Fruit fly (Drosophila melanogaster) whole organism, embryonic: ENCODE results near the gene bnl.

Source experiments
- CG10431 ChIP-seq: fragments of 200-800 bp; sonication (Bioruptor generic); optimal IDR thresholded peaks from 3 replicates; lab custom pipeline; 2018; ENCODE audit warnings: missing biosample characterization, mild to moderate bottlenecking, missing genetic modification characterization
- CG11723 ChIP-seq: fragments of 200-800 bp; sonication (Bioruptor generic); optimal IDR thresholded peaks from 2 replicates; lab custom pipeline; 2017; ENCODE audit warnings: missing biosample characterization, mild to moderate bottlenecking, missing genetic modification characterization
- CG12071 ChIP-seq: fragments of 200-800 bp; sonication (Bioruptor generic); optimal IDR thresholded peaks from 3 replicates; lab custom pipeline; 2018; ENCODE audit warnings: missing biosample characterization, mild to moderate bottlenecking, missing genetic modification characterization
- CG15269 ChIP-seq: fragments of 200-800 bp; sonication (Bioruptor generic); optimal IDR thresholded peaks from 2 replicates; lab custom pipeline; 2018; ENCODE audit warnings: missing biosample characterization, mild to moderate bottlenecking, missing genetic modification characterization, moderate library complexity
- CG17912 ChIP-seq: fragments of 200-800 bp; sonication (Bioruptor generic); optimal IDR thresholded peaks from 2 replicates; lab custom pipeline; 2018; ENCODE audit warnings: missing biosample characterization, mild to moderate bottlenecking, missing genetic modification characterization
- CG3163 ChIP-seq: fragments of 200-800 bp; sonication (Bioruptor generic); optimal IDR thresholded peaks from 3 replicates; lab custom pipeline; 2016; ENCODE audit warnings: missing biosample characterization, missing genetic modification characterization
- CG32767 ChIP-seq: fragments of 200-800 bp; sonication (Bioruptor generic); IDR thresholded peaks from 2 replicates; pipeline ENCODE4 v1.3.6; 2022; ENCODE audit warnings: missing biosample characterization, missing genetic modification characterization
- CG3847 ChIP-seq: fragments of 200-800 bp; sonication (Bioruptor generic); IDR thresholded peaks from 2 replicates; pipeline ENCODE4 v1.3.6; 2022; ENCODE audit warnings: missing biosample characterization, missing genetic modification characterization
- CG42726 ChIP-seq: fragments of 200-800 bp; sonication (Bioruptor generic); IDR thresholded peaks from 2 replicates; pipeline ENCODE4 v1.3.6; 2022; ENCODE audit warnings: missing biosample characterization, missing genetic modification characterization; ENCODE audit not compliant: partially characterized antibody
- CG4282 ChIP-seq: fragments of 200-800 bp; sonication (Bioruptor generic); optimal IDR thresholded peaks from 2 replicates; lab custom pipeline; 2016; ENCODE audit warnings: missing biosample characterization, missing genetic modification characterization
- CG4707 ChIP-seq: fragments of 200-800 bp; sonication (Bioruptor generic); optimal IDR thresholded peaks from 2 replicates; lab custom pipeline; 2018; ENCODE audit warnings: missing biosample characterization, mild to moderate bottlenecking, missing genetic modification characterization, moderate library complexity
- CG5953 ChIP-seq: fragments of 200-800 bp; sonication (Bioruptor generic); IDR thresholded peaks from 2 replicates; pipeline ENCODE4 v1.3.6; 2022; ENCODE audit warnings: missing biosample characterization, missing genetic modification characterization
- CG8290 ChIP-seq, 3 experiments: fragments of 200-800 bp; sonication (Bioruptor generic); optimal IDR thresholded peaks; 2 replicates each; lab custom pipeline; 2016 to 2019; ENCODE audit warnings: missing biosample characterization in 3 of 3, missing genetic modification characterization in 3 of 3, mild to moderate bottlenecking in 2 of 3, moderate library complexity in 1 of 3
- CHES-1-like ChIP-seq: fragments of 200-800 bp; sonication (Bioruptor generic); optimal IDR thresholded peaks from 2 replicates; lab custom pipeline; 2016; ENCODE audit warnings: missing biosample characterization, missing genetic modification characterization
- D19B ChIP-seq: fragments of 200-800 bp; sonication (Bioruptor generic); optimal IDR thresholded peaks from 2 replicates; lab custom pipeline; 2017; ENCODE audit warnings: missing biosample characterization, mild to moderate bottlenecking, missing genetic modification characterization
- Deaf1 ChIP-seq: fragments of 200-800 bp; optimal IDR thresholded peaks from 3 replicates; lab custom pipeline; 2019; ENCODE audit warnings: missing biosample characterization, mild to moderate bottlenecking, missing genetic modification characterization, moderate library complexity
- Doc3 ChIP-seq: fragments of 200-800 bp; sonication (Bioruptor generic); IDR thresholded peaks from 3 replicates; pipeline ENCODE4 v1.3.6; 2022; ENCODE audit warnings: missing biosample characterization, missing genetic modification characterization; ENCODE audit not compliant: partially characterized antibody
- GATAe ChIP-seq: fragments of 200-800 bp; sonication (Bioruptor generic); conservative IDR thresholded peaks from 2 replicates; pipeline ENCODE4 v1.3.6; 2022; ENCODE audit warnings: missing biosample characterization, missing genetic modification characterization
- HLH4C ChIP-seq: fragments of 200-800 bp; sonication (Bioruptor generic); IDR thresholded peaks from 3 replicates; pipeline ENCODE4 v1.3.6; 2022; ENCODE audit warnings: missing biosample characterization, missing genetic modification characterization; ENCODE audit not compliant: partially characterized antibody
- Max ChIP-seq: fragments of 200-800 bp; sonication (Bioruptor generic); optimal IDR thresholded peaks from 2 replicates; lab custom pipeline; 2016; ENCODE audit warnings: missing biosample characterization, mild to moderate bottlenecking, missing genetic modification characterization
- Med ChIP-seq: fragments of 200-800 bp; sonication (Bioruptor generic); peaks from one replicate; lab custom pipeline; 2016; ENCODE audit warnings: missing biosample characterization, missing genetic modification characterization, mild to moderate bottlenecking, inconsistent platforms, moderate library complexity
- Nf-YB ChIP-seq: fragments of 200-800 bp; sonication (Bioruptor generic); optimal IDR thresholded peaks from 3 replicates; lab custom pipeline; 2019; ENCODE audit warnings: missing biosample characterization, mild to moderate bottlenecking, missing genetic modification characterization, moderate library complexity
- Oaz ChIP-seq: fragments of 200-800 bp; sonication (Bioruptor generic); IDR thresholded peaks from 2 replicates; pipeline ENCODE4 v1.3.6; 2022; ENCODE audit warnings: missing biosample characterization, missing genetic modification characterization
- Rfx ChIP-seq: fragments of 200-800 bp; sonication (Bioruptor generic); IDR thresholded peaks from 2 replicates; pipeline ENCODE4 v1.3.6; 2022; ENCODE audit warnings: missing biosample characterization, missing genetic modification characterization
- Six4 ChIP-seq: fragments of 200-800 bp; sonication (Bioruptor generic); optimal IDR thresholded peaks from 2 replicates; lab custom pipeline; 2016; ENCODE audit warnings: missing biosample characterization, missing genetic modification characterization
- Tbp ChIP-seq: fragments of >200 bp; optimal IDR thresholded peaks from 2 replicates; lab custom pipeline; 2018; ENCODE audit warnings: missing biosample characterization, missing genetic modification characterization
- Trl ChIP-seq, 3 experiments: fragments of >200 bp in 2 of 3; fragments of 200-800 bp in 1 of 3; sonication (Bioruptor generic) in 1 of 3; optimal IDR thresholded peaks; 2 replicates in 1 of 3; 3 replicates in 2 of 3; lab custom pipeline; 2016 to 2017; ENCODE audit warnings: missing biosample characterization in 1 of 3, missing genetic modification characterization in 1 of 3
- Xrp1 ChIP-seq: fragments of 200-800 bp; sonication (Bioruptor generic); IDR thresholded peaks from 2 replicates; pipeline ENCODE4 v1.3.6; 2022; ENCODE audit warnings: missing biosample characterization, missing genetic modification characterization
- ab ChIP-seq: fragments of 200-800 bp; sonication (Bioruptor generic); optimal IDR thresholded peaks from 2 replicates; lab custom pipeline; 2016; ENCODE audit warnings: missing biosample characterization, missing genetic modification characterization
- ara ChIP-seq: fragments of 200-800 bp; sonication (Bioruptor generic); IDR thresholded peaks from 2 replicates; pipeline ENCODE4 v1.3.6; 2022; ENCODE audit warnings: missing biosample characterization, missing genetic modification characterization
- ase ChIP-seq: fragments of 200-800 bp; sonication (Bioruptor generic); IDR thresholded peaks from 3 replicates; pipeline ENCODE4 v1.3.6; 2022; ENCODE audit warnings: missing biosample characterization, missing genetic modification characterization
- ash1 ChIP-seq: fragments of 200-800 bp; sonication (Bioruptor generic); optimal IDR thresholded peaks from 2 replicates; lab custom pipeline; 2018; ENCODE audit warnings: missing biosample characterization, mild to moderate bottlenecking, missing genetic modification characterization
- bigmax ChIP-seq: fragments of 200-800 bp; sonication (Bioruptor generic); optimal IDR thresholded peaks from 2 replicates; lab custom pipeline; 2018; ENCODE audit warnings: missing biosample characterization, mild to moderate bottlenecking, missing genetic modification characterization
- cad ChIP-seq: fragments of >200 bp; optimal IDR thresholded peaks from 2 replicates; lab custom pipeline; 2017; ENCODE audit warnings: missing biosample characterization, missing genetic modification characterization
- ems ChIP-seq: fragments of 200-800 bp; sonication (Bioruptor generic); optimal IDR thresholded peaks from 3 replicates; lab custom pipeline; 2016; ENCODE audit warnings: missing biosample characterization, missing genetic modification characterization
- eve ChIP-seq, 2 experiments: fragments of >200 bp; optimal IDR thresholded peaks; 2 replicates each; lab custom pipeline; 2017; ENCODE audit warnings: missing biosample characterization in 2 of 2, missing genetic modification characterization in 2 of 2
- fd3F ChIP-seq: fragments of 200-800 bp; sonication (Bioruptor generic); optimal IDR thresholded peaks from 2 replicates; lab custom pipeline; 2018; ENCODE audit warnings: missing biosample characterization, mild to moderate bottlenecking, missing genetic modification characterization, moderate library complexity
- gfzf ChIP-seq: fragments of 200-800 bp; sonication (Bioruptor generic); optimal IDR thresholded peaks from 2 replicates; lab custom pipeline; 2016; ENCODE audit warnings: missing biosample characterization, mild to moderate bottlenecking, missing genetic modification characterization, moderate library complexity
- jumu ChIP-seq: fragments of 200-800 bp; sonication (Bioruptor generic); optimal IDR thresholded peaks from 3 replicates; lab custom pipeline; 2016; ENCODE audit warnings: missing biosample characterization, missing genetic modification characterization
- luna ChIP-seq: fragments of 200-800 bp; sonication (Bioruptor generic); optimal IDR thresholded peaks from 2 replicates; lab custom pipeline; 2016; ENCODE audit warnings: missing biosample characterization, missing genetic modification characterization
- pan ChIP-seq, 4 experiments: fragments of >200 bp in 3 of 4; fragments of 200-800 bp in 1 of 4; sonication (Bioruptor generic) in 1 of 4; optimal IDR thresholded peaks in 3 of 4; IDR thresholded peaks in 1 of 4; 2 replicates each; pipeline versions ENCODE4 v1.3.6 to Lab custom; 2017 to 2022; ENCODE audit warnings: missing biosample characterization in 2 of 4, missing genetic modification characterization in 2 of 4, mixed read lengths in 1 of 4
- shn ChIP-seq: fragments of 200-800 bp; sonication (Bioruptor generic); optimal IDR thresholded peaks from 3 replicates; lab custom pipeline; 2016; ENCODE audit warnings: missing biosample characterization, missing genetic modification characterization
- tll ChIP-seq, 2 experiments: fragments of 200-800 bp in 1 of 2; fragments of >200 bp in 1 of 2; sonication (Bioruptor generic) in 1 of 2; optimal IDR thresholded peaks; 2 replicates each; lab custom pipeline; 2017 to 2019; ENCODE audit warnings: missing biosample characterization in 2 of 2, missing genetic modification characterization in 2 of 2, mild to moderate bottlenecking in 1 of 2, moderate library complexity in 1 of 2
- toy ChIP-seq: fragments of 200-800 bp; sonication (Bioruptor generic); IDR thresholded peaks from 2 replicates; pipeline ENCODE4 v1.3.6; 2022; ENCODE audit warnings: missing biosample characterization, missing genetic modification characterization
- trh ChIP-seq: fragments of 200-800 bp; sonication (Bioruptor generic); optimal IDR thresholded peaks from 2 replicates; lab custom pipeline; 2016; ENCODE audit warnings: missing biosample characterization, missing genetic modification characterization
- ttk ChIP-seq: fragments of 200-800 bp; sonication (Bioruptor generic); IDR thresholded peaks from 2 replicates; pipeline ENCODE4 v2.1.2; 2022; ENCODE audit warnings: missing biosample characterization, missing genetic modification characterization
- tx ChIP-seq: fragments of 200-800 bp; sonication (Bioruptor generic); optimal IDR thresholded peaks from 2 replicates; lab custom pipeline; 2016; ENCODE audit warnings: missing biosample characterization, missing genetic modification characterization
- yki ChIP-seq: fragments of >200 bp; optimal IDR thresholded peaks from 3 replicates; lab custom pipeline; 2018
- z ChIP-seq: fragments of 200-800 bp; sonication (Bioruptor generic); IDR thresholded peaks from 3 replicates; pipeline ENCODE4 v1.3.6; 2022; ENCODE audit warnings: missing biosample characterization, missing genetic modification characterization

Gene bnl

DNA sequence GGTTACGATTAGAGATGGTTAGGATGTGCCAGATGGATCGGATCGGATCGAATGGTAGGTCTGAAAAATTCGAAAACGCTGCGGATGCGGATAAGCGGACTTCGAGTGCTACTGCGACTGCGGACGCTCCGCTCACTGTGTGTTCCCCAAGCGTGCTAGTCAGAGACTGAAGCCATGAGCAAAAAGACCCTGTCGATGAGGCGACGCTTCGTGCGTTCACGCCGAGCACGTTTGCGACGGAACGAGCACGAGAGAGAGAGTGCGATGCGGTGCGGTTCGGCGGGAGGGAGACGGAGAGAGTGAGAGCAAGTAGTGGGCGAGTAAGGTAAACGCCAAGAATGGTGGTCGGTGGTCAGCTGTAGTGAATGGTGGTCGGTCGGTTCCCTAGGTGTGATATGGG, at the start of gene bnl (continued):
- no peak for TF ChIP-seq fd3F (GFP tag; lab: Kevin White, UChicago)
- TF ChIP-seq ttk (GFP tag; lab: Robert Waterston, UW) = no peak
- TF ChIP-seq Xrp1 (GFP tag; lab: Robert Waterston, UW) = peak; percentile 33; the same call in 1 of the 2 replicates
- TF ChIP-seq eve (GFP tag; optimal IDR thresholded peaks at IDR 0.05; lab: Kevin White, UChicago) = no peak
- no peak for TF ChIP-seq Tbp (GFP tag; lab: Kevin White, UChicago)
- no peak; the same call in 1 of the 2 replicates for TF ChIP-seq CG5953 (GFP tag; lab: Robert Waterston, UW)
- TF ChIP-seq Six4 = no peak
- TF ChIP-seq tll (GFP tag; optimal IDR thresholded peaks at IDR 0.05; lab: Kevin White, UChicago) = peak in 1 of 2 experiments; percentile 24
- TF ChIP-seq ab = no peak
- TF ChIP-seq CG3847 (GFP tag; lab: Robert Waterston, UW) = peak; percentile 28; the same call in 1 of the 2 replicates
- 0 out of 2 replicates have a peak, but pooled peaks have one; percentile 28 for TF ChIP-seq Oaz (GFP tag; lab: Robert Waterston, UW)
- TF ChIP-seq pan (optimal IDR thresholded peaks at IDR 0.05; lab: Kevin White, UChicago) = no peak
- TF ChIP-seq pan (GFP tag; optimal IDR thresholded peaks at IDR 0.05 in 1 of 2, IDR thresholded peaks at IDR 0.05 in 1 of 2) = no peak
- TF ChIP-seq ara (GFP tag; lab: Robert Waterston, UW) = peak; percentile 58; the same call in 1 of the 2 replicates
- no peak for TF ChIP-seq cad (GFP tag; lab: Kevin White, UChicago)
- peak; percentile 66; the same call in 1 of the 2 replicates for TF ChIP-seq CG32767 (GFP tag; lab: Robert Waterston, UW)
- TF ChIP-seq shn (GFP tag; lab: Kevin White, UChicago) = peak; percentile 40
- TF ChIP-seq gfzf (GFP tag; lab: Kevin White, UChicago) = no peak
- TF ChIP-seq CG12071 = peak; percentile 71
- no peak; the same call in 1 of the 2 replicates for TF ChIP-seq CG42726
- no peak for TF ChIP-seq tx (GFP tag; lab: Kevin White, UChicago)
- TF ChIP-seq D19B = no peak
- peak; percentile 94 for TF ChIP-seq Med (GFP tag; lab: Kevin White, UChicago)
- 0 out of 3 replicates have a peak, but pooled peaks have one; percentile 21 for TF ChIP-seq Doc3 (GFP tag; lab: Robert Waterston, UW)
- TF ChIP-seq Rfx (GFP tag; lab: Robert Waterston, UW) = peak; percentile 71
- TF ChIP-seq Max (GFP tag; lab: Kevin White, UChicago) = no peak
- TF ChIP-seq CG3163 (GFP tag; lab: Kevin White, UChicago) = peak; percentile 65
- peak; percentile 38 for TF ChIP-seq CG4707 (GFP tag; lab: Kevin White, UChicago)
- peak; percentile 5 for TF ChIP-seq luna
- TF ChIP-seq GATAe = peak; percentile 22; the same call in 1 of the 2 replicates
- peak; percentile 75 to 79 for TF ChIP-seq Trl (optimal IDR thresholded peaks at IDR 0.05; lab: Kevin White, UChicago)
- TF ChIP-seq Trl (GFP tag; optimal IDR thresholded peaks at IDR 0.05; lab: Kevin White, UChicago) = peak; percentile 55
- TF ChIP-seq CG10431 = peak; percentile 6
- peak; percentile 42 for TF ChIP-seq bigmax (GFP tag; lab: Kevin White, UChicago)
- peak; percentile 0 for TF ChIP-seq jumu
- TF ChIP-seq HLH4C (GFP tag; lab: Robert Waterston, UW) = peak; percentile 58; the same call in 1 of the 3 replicates
- no peak for TF ChIP-seq CG11723 (GFP tag; lab: Kevin White, UChicago)
- peak; percentile 38; the same call in 1 of the 2 replicates for TF ChIP-seq toy (GFP tag; lab: Robert Waterston, UW)
- TF ChIP-seq ash1 (GFP tag; lab: Kevin White, UChicago) = peak; percentile 77
- peak; percentile 73 for TF ChIP-seq CG17912 (GFP tag; lab: Kevin White, UChicago)
- TF ChIP-seq trh (GFP tag; lab: Kevin White, UChicago) = no peak
- peak; percentile 55 for TF ChIP-seq ems
- TF ChIP-seq CG15269 = peak; percentile 48
- no peak for TF ChIP-seq yki
- TF ChIP-seq CG8290 (GFP tag; optimal IDR thresholded peaks at IDR 0.05; lab: Kevin White, UChicago) = peak; percentile 55
- peak; percentile 25 to 91 for TF ChIP-seq CG8290 (tag; optimal IDR thresholded peaks at IDR 0.05; lab: Kevin White, UChicago)
- no peak for TF ChIP-seq ase (GFP tag; lab: Robert Waterston, UW)
- peak; percentile 73 for TF ChIP-seq Nf-YB (GFP tag; lab: Kevin White, UChicago)
- TF ChIP-seq CG4282 = peak; percentile 36
- TF ChIP-seq CHES-1-like (GFP tag; lab: Kevin White, UChicago) = peak; percentile 36
- TF ChIP-seq Deaf1 (tag; lab: Kevin White, UChicago) = peak; percentile 100
- no peak for TF ChIP-seq z (GFP tag; lab: Robert Waterston, UW)
